Fruit fly (Drosophila melanogaster) whole organism, wandering third instar larva: ENCODE measurements around the gene CG40198.

Experiments
- Abd-B ChIP-seq: fragments of >200 bp; optimal IDR thresholded peaks from 2 replicates; lab custom pipeline; 2017; ENCODE audit warnings: missing biosample characterization, missing genetic modification characterization
- CG32264 ChIP-seq: fragments of 200-800 bp; sonication (Bioruptor generic); optimal IDR thresholded peaks from 2 replicates; lab custom pipeline; 2016; ENCODE audit warnings: missing biosample characterization, missing genetic modification characterization
- CG9705 ChIP-seq: fragments of 200-800 bp; sonication (Bioruptor generic); optimal IDR thresholded peaks from 2 replicates; lab custom pipeline; 2018; ENCODE audit warnings: missing biosample characterization, mild to moderate bottlenecking, missing genetic modification characterization
- CrebA ChIP-seq: fragments of 200-800 bp; sonication (Bioruptor generic); optimal IDR thresholded peaks from 2 replicates; lab custom pipeline; 2016; ENCODE audit warnings: missing biosample characterization, mild to moderate bottlenecking, missing genetic modification characterization, borderline replicate concordance
- Dfd ChIP-seq: fragments of >200 bp; optimal IDR thresholded peaks from 2 replicates; lab custom pipeline; 2017; ENCODE audit warnings: missing biosample characterization, missing genetic modification characterization
- Dif ChIP-seq: fragments of 200-275, 200-300 bp; sonication (Bioruptor generic); optimal IDR thresholded peaks from 2 replicates; lab custom pipeline; 2018; ENCODE audit warnings: missing biosample characterization, missing genetic modification characterization; ENCODE audit not compliant: partially characterized antibody
- GATAd ChIP-seq: sonication (Bioruptor generic); optimal IDR thresholded peaks from 2 replicates; lab custom pipeline; 2016; ENCODE audit warnings: missing biosample characterization, missing genetic modification characterization
- HLH106 ChIP-seq: fragments of 200-800 bp; optimal IDR thresholded peaks from 3 replicates; lab custom pipeline; 2019; ENCODE audit warnings: missing biosample characterization, mild to moderate bottlenecking, missing genetic modification characterization, moderate library complexity
- Hnf4 ChIP-seq: fragments of 200-800 bp; sonication (Bioruptor generic); optimal IDR thresholded peaks from 2 replicates; lab custom pipeline; 2016; ENCODE audit warnings: missing biosample characterization, mild to moderate bottlenecking, missing genetic modification characterization
- Hr78 ChIP-seq: fragments of >200 bp; optimal IDR thresholded peaks from 2 replicates; lab custom pipeline; 2017; ENCODE audit warnings: missing biosample characterization, missing genetic modification characterization
- Hr83 ChIP-seq: fragments of 200-300 bp; sonication (Bioruptor generic); optimal IDR thresholded peaks from 2 replicates; lab custom pipeline; 2016; ENCODE audit warnings: missing biosample characterization, mild to moderate bottlenecking, missing genetic modification characterization, moderate library complexity; ENCODE audit not compliant: poor library complexity, severe bottlenecking
- Jra ChIP-seq: sonication (Bioruptor generic); optimal IDR thresholded peaks from 2 replicates; lab custom pipeline; 2016; ENCODE audit warnings: missing biosample characterization, missing genetic modification characterization
- Mio ChIP-seq: sonication (Bioruptor generic); optimal IDR thresholded peaks from 2 replicates; lab custom pipeline; 2016; ENCODE audit warnings: missing biosample characterization, missing genetic modification characterization
- Myc ChIP-seq: fragments of >200 bp; optimal IDR thresholded peaks from 2 replicates; lab custom pipeline; 2017
- N ChIP-seq: fragments of >200 bp; optimal IDR thresholded peaks from 2 replicates; lab custom pipeline; 2018; ENCODE audit warnings: missing biosample characterization, missing external identifiers, missing genetic modification characterization
- OdsH ChIP-seq: fragments of 200-800 bp; sonication (Bioruptor generic); optimal IDR thresholded peaks from 2 replicates; lab custom pipeline; 2016; ENCODE audit warnings: missing biosample characterization, mild to moderate bottlenecking, missing genetic modification characterization
- Rel ChIP-seq, 2 experiments: fragments of 200-800 bp; sonication (Bioruptor generic) in 1 of 2; optimal IDR thresholded peaks; 2 replicates in 1 of 2; 3 replicates in 1 of 2; lab custom pipeline; 2016 to 2019; ENCODE audit warnings: mild to moderate bottlenecking in 2 of 2, missing biosample characterization in 2 of 2, missing genetic modification characterization in 2 of 2, moderate library complexity in 1 of 2
- Sp1 ChIP-seq: fragments of 200-800 bp; sonication (Bioruptor generic); optimal IDR thresholded peaks from 3 replicates; lab custom pipeline; 2019; ENCODE audit warnings: missing biosample characterization, mild to moderate bottlenecking, missing genetic modification characterization, moderate library complexity
- Vsx2 ChIP-seq: fragments of 200-300, 225-300 bp; sonication (Bioruptor generic); optimal IDR thresholded peaks from 2 replicates; lab custom pipeline; 2018; ENCODE audit warnings: missing biosample characterization, missing genetic modification characterization; ENCODE audit not compliant: partially characterized antibody
- br ChIP-seq: fragments of 200-800 bp; sonication (Bioruptor generic); optimal IDR thresholded peaks from 2 replicates; lab custom pipeline; 2016; ENCODE audit warnings: missing biosample characterization, missing genetic modification characterization
- brk ChIP-seq: fragments of 200-800 bp; sonication (Bioruptor generic); optimal IDR thresholded peaks from 2 replicates; lab custom pipeline; 2016; ENCODE audit warnings: missing biosample characterization, mild to moderate bottlenecking, missing genetic modification characterization
- dl ChIP-seq, 2 experiments: fragments of 175-275, 200-275 bp in 1 of 2; fragments of 200-275 bp in 1 of 2; sonication (Bioruptor generic); optimal IDR thresholded peaks; lab custom pipeline; 2018; ENCODE audit warnings: mild to moderate bottlenecking in 2 of 2, missing biosample characterization in 2 of 2, missing genetic modification characterization in 2 of 2, moderate library complexity in 2 of 2; ENCODE audit not compliant: partially characterized antibody in 2 of 2, insufficient read depth in 1 of 2
- dmrt93B ChIP-seq: fragments of 200-800 bp; sonication (Bioruptor generic); optimal IDR thresholded peaks from 2 replicates; lab custom pipeline; 2018; ENCODE audit warnings: missing biosample characterization, mild to moderate bottlenecking, missing genetic modification characterization
- dsf ChIP-seq: sonication (Bioruptor generic); optimal IDR thresholded peaks from 2 replicates; lab custom pipeline; 2016; ENCODE audit warnings: missing biosample characterization, missing genetic modification characterization, borderline replicate concordance
- ey ChIP-seq: fragments of 200-800 bp; sonication (Bioruptor generic); optimal IDR thresholded peaks from 2 replicates; lab custom pipeline; 2016; ENCODE audit warnings: missing biosample characterization, missing genetic modification characterization
- foxo ChIP-seq, 2 experiments: fragments of 200-800 bp; sonication (Bioruptor generic); optimal IDR thresholded peaks; 2 replicates in 1 of 2; 3 replicates in 1 of 2; lab custom pipeline; 2016 to 2017; ENCODE audit warnings: missing biosample characterization in 2 of 2, missing genetic modification characterization in 2 of 2
- fru ChIP-seq: fragments of 200-800 bp; sonication (Bioruptor generic); optimal IDR thresholded peaks from 3 replicates; lab custom pipeline; 2016; ENCODE audit warnings: missing biosample characterization, mild to moderate bottlenecking, missing genetic modification characterization
- h ChIP-seq: fragments of 200-800 bp; sonication (Bioruptor generic); optimal IDR thresholded peaks from 3 replicates; lab custom pipeline; 2016; ENCODE audit warnings: missing biosample characterization, mild to moderate bottlenecking, missing genetic modification characterization
- jim ChIP-seq: fragments of 175-275, 200-325 bp; sonication (Bioruptor generic); optimal IDR thresholded peaks from 2 replicates; lab custom pipeline; 2016; ENCODE audit warnings: missing biosample characterization, mild to moderate bottlenecking, missing genetic modification characterization
- lola ChIP-seq: fragments of >200 bp; optimal IDR thresholded peaks from 2 replicates; lab custom pipeline; 2017; ENCODE audit warnings: missing biosample characterization, missing genetic modification characterization
- pan ChIP-seq: fragments of >200 bp; optimal IDR thresholded peaks from 2 replicates; lab custom pipeline; 2017
- psq ChIP-seq: fragments of 200-800 bp; sonication (Bioruptor generic); optimal IDR thresholded peaks from 3 replicates; lab custom pipeline; 2017; ENCODE audit warnings: missing biosample characterization, mild to moderate bottlenecking, missing genetic modification characterization, moderate library complexity
- rgr ChIP-seq: fragments of 200-800 bp; sonication (Bioruptor generic); optimal IDR thresholded peaks from 3 replicates; lab custom pipeline; 2016; ENCODE audit warnings: missing biosample characterization, mild to moderate bottlenecking, missing genetic modification characterization
- sage ChIP-seq: fragments of 200-800 bp; sonication (Bioruptor generic); optimal IDR thresholded peaks from 2 replicates; lab custom pipeline; 2016; ENCODE audit warnings: missing biosample characterization, mild to moderate bottlenecking, missing genetic modification characterization
- sv ChIP-seq: fragments of 200-800 bp; sonication (Bioruptor generic); optimal IDR thresholded peaks from 3 replicates; lab custom pipeline; 2016; ENCODE audit warnings: missing biosample characterization, missing genetic modification characterization
- tai ChIP-seq: sonication (Bioruptor generic); optimal IDR thresholded peaks from 2 replicates; lab custom pipeline; 2016; ENCODE audit warnings: missing biosample characterization, missing genetic modification characterization
- usp ChIP-seq: fragments of >200 bp; optimal IDR thresholded peaks from 2 replicates; lab custom pipeline; 2017; ENCODE audit warnings: missing biosample characterization, missing genetic modification characterization
- woc ChIP-seq: sonication (Bioruptor generic); optimal IDR thresholded peaks from 2 replicates; lab custom pipeline; 2016; ENCODE audit warnings: missing biosample characterization, mild to moderate bottlenecking, missing genetic modification characterization

Gene CG40198

DNA sequence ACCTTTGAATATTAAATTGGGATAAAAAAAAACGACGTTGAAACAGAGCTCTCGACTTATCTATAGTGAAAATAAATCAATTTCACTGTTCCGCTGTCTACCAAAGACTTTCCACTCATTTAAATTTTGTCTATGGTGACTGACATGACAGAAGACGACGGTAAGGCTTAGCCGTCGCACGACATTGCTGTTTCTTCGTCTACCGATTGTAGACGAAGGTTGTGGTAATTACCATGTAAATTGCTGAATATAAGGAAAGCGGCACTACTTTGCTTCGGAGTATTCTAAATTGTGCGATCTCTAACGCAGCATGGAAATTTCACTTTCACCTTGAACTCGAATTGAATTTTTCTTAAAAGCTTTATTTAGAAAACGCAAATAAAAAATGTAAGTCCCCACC lies 14.7 kb upstream of the CG40198 start:
- no peak for TF ChIP-seq dsf (GFP tag; lab: Kevin White, UChicago)
- TF ChIP-seq HLH106 (tag; lab: Kevin White, UChicago), result no peak
- no peak for TF ChIP-seq Hr78 (GFP tag; lab: Kevin White, UChicago)
- TF ChIP-seq psq, result no peak
- no peak for TF ChIP-seq CG9705 (GFP tag; lab: Kevin White, UChicago)
- no peak for TF ChIP-seq brk (GFP tag; lab: Kevin White, UChicago)

- no peak for TF ChIP-seq h
- no peak for TF ChIP-seq CG32264 (GFP tag; lab: Kevin White, UChicago)
- no peak for TF ChIP-seq rgr (GFP tag; lab: Kevin White, UChicago)
- no peak for TF ChIP-seq GATAd (GFP tag; lab: Kevin White, UChicago)
- no peak for TF ChIP-seq Rel (GFP tag; optimal IDR thresholded peaks at IDR 0.05; lab: Kevin White, UChicago)
- no peak for TF ChIP-seq Rel (tag; optimal IDR thresholded peaks at IDR 0.05; lab: Kevin White, UChicago)
- TF ChIP-seq Vsx2 (GFP tag; lab: Kevin White, UChicago), result peak; percentile 86
- no peak for TF ChIP-seq N (GFP tag; lab: Kevin White, UChicago)
- peak; percentile 26 to 57 for TF ChIP-seq dl (GFP tag; optimal IDR thresholded peaks at IDR 0.05; lab: Kevin White, UChicago; ENCODE audit: insufficient read depth in 1 of 2, partially characterized antibody in 2 of 2)
- TF ChIP-seq Dif, result peak; percentile 92
- no peak for TF ChIP-seq Sp1 (GFP tag; lab: Kevin White, UChicago)
- TF ChIP-seq Myc, result no peak
- TF ChIP-seq sv, result no peak
- TF ChIP-seq Hr83 (GFP tag; lab: Kevin White, UChicago), result no peak
- no peak for TF ChIP-seq OdsH
- no peak for TF ChIP-seq woc (GFP tag; lab: Kevin White, UChicago)
- no peak for TF ChIP-seq Jra (GFP tag; lab: Kevin White, UChicago)
- TF ChIP-seq psq, result no peak
These were observed 12.9 kb upstream of the CG40198 start for dm6 chr3R:4174975-4175374.

- no peak for TF ChIP-seq woc (GFP tag; lab: Kevin White, UChicago)
- peak; percentile 51 to 83 for TF ChIP-seq dl (GFP tag; optimal IDR thresholded peaks at IDR 0.05; lab: Kevin White, UChicago; ENCODE audit: insufficient read depth in 1 of 2, partially characterized antibody in 2 of 2)
- TF ChIP-seq h, result peak; percentile 8
- TF ChIP-seq Vsx2 (GFP tag; lab: Kevin White, UChicago), result peak; percentile 29
- TF ChIP-seq Dif, result peak; percentile 87
- TF ChIP-seq OdsH, result no peak
- TF ChIP-seq fru (GFP tag; lab: Kevin White, UChicago), result peak; percentile 39
- no peak for TF ChIP-seq Myc
- TF ChIP-seq Abd-B (GFP tag; lab: Kevin White, UChicago), result no peak
- TF ChIP-seq usp (GFP tag; lab: Kevin White, UChicago), result no peak
- TF ChIP-seq lola (GFP tag; lab: Kevin White, UChicago), result no peak
- TF ChIP-seq, all 38 proteins: peak for 5
These were observed 12.4 kb upstream of the CG40198 start, which contains the start of gene CG12581 for dm6 chr3R:4174470-4174869. CG12581 (plus strand) TSS chr3R:4174632.

DNA sequence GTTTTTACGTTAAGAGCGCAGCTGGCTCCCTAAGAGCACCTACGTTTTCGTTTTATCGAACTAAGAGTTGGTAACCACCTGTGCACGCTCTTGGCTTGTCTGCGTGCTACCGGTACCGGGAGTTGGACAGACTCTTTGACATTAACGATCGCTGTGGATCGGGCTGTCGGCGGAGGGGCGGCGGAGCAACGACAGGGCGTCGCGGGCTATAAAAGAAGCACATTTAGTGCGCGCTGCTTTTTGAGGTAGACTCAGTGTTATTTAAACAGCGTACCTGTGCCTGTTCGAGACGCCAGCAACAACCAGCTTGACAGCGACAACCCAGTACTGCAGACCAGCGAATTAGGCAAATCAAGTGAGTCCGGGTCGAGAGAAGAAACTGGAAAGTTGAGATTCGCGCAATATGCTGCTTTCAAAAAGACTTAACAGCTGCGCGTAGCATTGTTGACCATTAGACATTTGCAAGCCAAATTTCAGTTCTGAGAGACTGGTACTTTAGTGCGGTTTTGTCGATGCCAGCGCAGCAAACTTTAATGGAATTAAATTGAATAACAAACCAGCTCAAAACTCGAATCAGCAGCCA lies 31.7 kb downstream of the CG40198 start:
- no peak for TF ChIP-seq Rel (GFP tag; optimal IDR thresholded peaks at IDR 0.05; lab: Kevin White, UChicago)
- TF ChIP-seq Rel (tag; optimal IDR thresholded peaks at IDR 0.05; lab: Kevin White, UChicago), result no peak
- TF ChIP-seq br, result peak; percentile 6
- no peak for TF ChIP-seq N (GFP tag; lab: Kevin White, UChicago)
- TF ChIP-seq jim (GFP tag; lab: Kevin White, UChicago), result peak; percentile 17
- no peak for TF ChIP-seq Mio
- TF ChIP-seq CrebA (GFP tag; lab: Kevin White, UChicago), result no peak
- TF ChIP-seq foxo (GFP tag; optimal IDR thresholded peaks at IDR 0.05; lab: Kevin White, UChicago), result no peak
- peak; percentile 22 for TF ChIP-seq h
- no peak for TF ChIP-seq sv
- no peak for TF ChIP-seq Hr83 (GFP tag; lab: Kevin White, UChicago)
- TF ChIP-seq rgr (GFP tag; lab: Kevin White, UChicago), result no peak
- TF ChIP-seq Myc, result no peak
- TF ChIP-seq Dfd, result no peak
- TF ChIP-seq psq, result no peak
- peak; percentile 31 for TF ChIP-seq fru (GFP tag; lab: Kevin White, UChicago)
- no peak for TF ChIP-seq CG32264 (GFP tag; lab: Kevin White, UChicago)
- no peak for TF ChIP-seq usp (GFP tag; lab: Kevin White, UChicago)
- TF ChIP-seq sage (GFP tag; lab: Kevin White, UChicago), result no peak
- no peak for TF ChIP-seq Vsx2 (GFP tag; lab: Kevin White, UChicago)
- TF ChIP-seq HLH106 (tag; lab: Kevin White, UChicago), result no peak
- no peak for TF ChIP-seq dsf (GFP tag; lab: Kevin White, UChicago)
- TF ChIP-seq Hr78 (GFP tag; lab: Kevin White, UChicago), result no peak
- TF ChIP-seq Abd-B (GFP tag; lab: Kevin White, UChicago), result no peak
- TF ChIP-seq Jra (GFP tag; lab: Kevin White, UChicago), result no peak
- TF ChIP-seq pan (lab: Kevin White, UChicago), result no peak
- no peak for TF ChIP-seq dmrt93B (GFP tag; lab: Kevin White, UChicago)
- no peak for TF ChIP-seq OdsH
- no peak for TF ChIP-seq CG9705 (GFP tag; lab: Kevin White, UChicago)
- TF ChIP-seq tai (GFP tag; lab: Kevin White, UChicago), result peak; percentile 2
- TF ChIP-seq Hnf4 (GFP tag; lab: Kevin White, UChicago), result no peak
- no peak for TF ChIP-seq ey (GFP tag; lab: Kevin White, UChicago)
- TF ChIP-seq Dif, result peak; percentile 46
- peak; percentile 14 for TF ChIP-seq Sp1 (GFP tag; lab: Kevin White, UChicago)
- TF ChIP-seq woc (GFP tag; lab: Kevin White, UChicago), result peak; percentile 13
- TF ChIP-seq dl (GFP tag; optimal IDR thresholded peaks at IDR 0.05; lab: Kevin White, UChicago; ENCODE audit: insufficient read depth in 1 of 2, partially characterized antibody in 2 of 2), result peak in 1 of 2 experiments; percentile 10
